Fruit fly (Drosophila melanogaster): ENCODE measurements around the gene Hsc70-3.

Hsc70-3 gene

dm6 chrX:11820284-11821075 lies 13.6 kb upstream of the Hsc70-3 start (continued):
- TF ChIP-seq eve (GFP tag; optimal IDR thresholded peaks at IDR 0.05) (no peak), CG17328 (GFP tag; IDR thresholded peaks at IDR 0.05) (no peak), CG7839 (tag; optimal IDR thresholded peaks at IDR 0.05) (peak; percentile 20), CG10431 (GFP tag; optimal IDR thresholded peaks at IDR 0.05) (no peak), BEAF-32 (GFP tag; optimal IDR thresholded peaks at IDR 0.05) (no peak), CG32772 (GFP tag; IDR thresholded peaks at IDR 0.05) (no peak), ab (GFP tag; optimal IDR thresholded peaks at IDR 0.05) (no peak), HmgD (GFP tag; optimal IDR thresholded peaks at IDR 0.05) (no peak), E2f1 (GFP tag; IDR thresholded peaks at IDR 0.05) (no peak), bigmax (GFP tag; optimal IDR thresholded peaks at IDR 0.05) (no peak), vnd (GFP tag; IDR thresholded peaks at IDR 0.05; ENCODE audit: partially characterized antibody) (no peak), pnt (GFP tag; optimal IDR thresholded peaks at IDR 0.05) (no peak), stwl (tag; optimal IDR thresholded peaks at IDR 0.05) (no peak), D (optimal IDR thresholded peaks at IDR 0.05) (no peak), D (GFP tag; optimal IDR thresholded peaks at IDR 0.05) (no peak), Hr3 (GFP tag; optimal IDR thresholded peaks at IDR 0.05) (peak; percentile 27), shn (GFP tag; optimal IDR thresholded peaks at IDR 0.05) (no peak), CG4360 (GFP tag; IDR thresholded peaks at IDR 0.05) (no peak), tin (GFP tag; optimal IDR thresholded peaks at IDR 0.05) (no peak), CG4707 (GFP tag; optimal IDR thresholded peaks at IDR 0.05) (no peak), CG11093 (GFP tag; IDR thresholded peaks at IDR 0.05) (no peak), bsh (GFP tag; optimal IDR thresholded peaks at IDR 0.05) (peak in 1 of 2 experiments; percentile 44), Nf-YB (GFP tag; optimal IDR thresholded peaks at IDR 0.05) (no peak), nom (GFP tag; optimal IDR thresholded peaks at IDR 0.05) (no peak), Dek (tag; optimal IDR thresholded peaks at IDR 0.05) (no peak), mam (GFP tag; optimal IDR thresholded peaks at IDR 0.05) (no peak), CG17361 (GFP tag; IDR thresholded peaks at IDR 0.05) (0 out of 3 replicates have a peak, but pooled peaks have one; percentile 44), Myb (GFP tag; optimal IDR thresholded peaks at IDR 0.05) (no peak), Fer2 (tag; optimal IDR thresholded peaks at IDR 0.05) (no peak), ro (GFP tag; IDR thresholded peaks at IDR 0.05) (no peak), CG10321 (GFP tag; IDR thresholded peaks at IDR 0.05) (peak; percentile 26; the same call in 1 of the 2 replicates), usp (GFP tag; optimal IDR thresholded peaks at IDR 0.05) (no peak), lola (GFP tag; optimal IDR thresholded peaks at IDR 0.05) (no peak), CG30431 (GFP tag; optimal IDR thresholded peaks at IDR 0.05) (no peak), CG7745 (tag; optimal IDR thresholded peaks at IDR 0.05) (no peak), Hr78 (GFP tag; optimal IDR thresholded peaks at IDR 0.05) (no peak), NK7.1 (GFP tag; optimal IDR thresholded peaks at IDR 0.05) (no peak), dmrt99B (tag; optimal IDR thresholded peaks at IDR 0.05) (peak; percentile 51), cato (GFP tag; optimal IDR thresholded peaks at IDR 0.05; ENCODE audit: borderline replicate concordance) (no peak), grau (tag; optimal IDR thresholded peaks at IDR 0.05) (peak; percentile 79), bcd (GFP tag; optimal IDR thresholded peaks at IDR 0.05) (no peak), TFAM (GFP tag; optimal IDR thresholded peaks at IDR 0.05) (no peak), Hmr (GFP tag; optimal IDR thresholded peaks at IDR 0.05) (no peak), caup (GFP tag; optimal IDR thresholded peaks at IDR 0.05; ENCODE audit: severe bottlenecking) (no peak), CG10366 (GFP tag; IDR thresholded peaks at IDR 0.05) (no peak), CG11695 (GFP tag; IDR thresholded peaks at IDR 0.05) (peak; percentile 17; the same call in 1 of the 3 replicates), CG10209 (GFP tag; optimal IDR thresholded peaks at IDR 0.05) (peak; percentile 5), CG8281 (tag; optimal IDR thresholded peaks at IDR 0.05) (no peak)
